Fruit fly (Drosophila melanogaster): ENCODE measurements around the gene CG10834.

DNA sequence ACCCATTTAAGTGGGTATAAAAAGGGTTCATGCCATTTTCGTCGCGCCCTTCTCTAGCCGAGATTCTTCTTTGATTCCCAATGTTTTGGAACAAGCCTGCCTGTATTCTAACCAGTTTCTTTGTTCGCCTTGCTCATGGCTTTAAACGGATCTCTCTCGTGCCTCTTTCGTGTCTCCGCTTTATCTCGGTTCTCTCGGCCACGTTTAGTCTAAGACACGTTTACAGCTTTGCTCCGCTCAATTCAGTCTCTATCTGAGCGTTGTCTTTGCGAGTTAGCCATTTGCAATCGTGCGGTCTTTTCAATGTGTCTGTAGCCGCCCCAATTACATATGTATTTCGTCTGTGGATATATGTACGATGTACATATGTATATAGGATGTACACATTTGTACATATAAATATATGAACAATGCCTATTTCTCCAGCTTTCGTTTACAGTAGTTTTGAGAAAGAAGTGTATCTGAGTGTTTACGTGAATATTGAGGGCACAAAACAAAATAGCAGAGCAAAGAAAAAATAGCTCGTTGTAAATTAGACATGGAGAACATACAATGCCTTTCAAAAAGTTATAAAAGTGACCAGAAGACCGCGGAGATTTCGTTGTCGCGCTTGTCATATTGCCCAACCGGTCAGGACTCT lies 27.1 kb upstream of the CG10834 start:
- TF ChIP-seq fru (GFP tag; optimal IDR thresholded peaks at IDR 0.05) (no peak), woc (GFP tag; optimal IDR thresholded peaks at IDR 0.05) (peak; percentile 25), Myc (optimal IDR thresholded peaks at IDR 0.05) (no peak), pan (optimal IDR thresholded peaks at IDR 0.05) (no peak), Dfd (GFP tag; optimal IDR thresholded peaks at IDR 0.05) (no peak), Sp1 (GFP tag; optimal IDR thresholded peaks at IDR 0.05) (no peak), ey (GFP tag; optimal IDR thresholded peaks at IDR 0.05) (no peak), OdsH (GFP tag; optimal IDR thresholded peaks at IDR 0.05) (no peak), rgr (GFP tag; optimal IDR thresholded peaks at IDR 0.05) (peak; percentile 4), psq (GFP tag; optimal IDR thresholded peaks at IDR 0.05) (peak; percentile 20), GATAd (GFP tag; optimal IDR thresholded peaks at IDR 0.05) (no peak)
